Worm (Caenorhabditis elegans) whole organism, L4/young adult: ENCODE data around the gene ama-1.

Experiments
- W03F9.2 ChIP-seq: fragments of 150-350 bp; optimal IDR thresholded peaks from 2 replicates; lab custom pipeline; 2014; ENCODE audit warnings: missing biosample characterization, missing genetic modification characterization
- dao-5 ChIP-seq: sonication (generic microtip); optimal IDR thresholded peaks from 2 replicates; lab custom pipeline; 2016; ENCODE audit warnings: missing genotype, missing genetic modification characterization, moderate library complexity, missing compliant biosample characterization
- him-1 ChIP-seq: sonication (generic microtip); optimal IDR thresholded peaks from 2 replicates; lab custom pipeline; 2016; ENCODE audit warnings: missing genotype, missing genetic modification reagents, missing genetic modification characterization, missing compliant biosample characterization

Gene ama-1

ce11 chrIV:4247770-4248169 is at the start of gene ama-1:
TSS of gene ama-1 (plus strand) at chrIV:4248070.
- TF ChIP-seq him-1: no peak
- no peak for TF ChIP-seq dao-5

ce11 chrIV:4204275-4204674 is 43.6 kb upstream of the ama-1 start, which contains the start of gene pax-2:
TSS of gene pax-2 (minus strand) at chrIV:4204375.
- TF ChIP-seq W03F9.2 (tag; lab: Kevin White, UChicago) (no peak), dao-5 (no peak), him-1 (no peak)

ce11 chrIV:4207088-4207487 is 40.8 kb upstream of the ama-1 start, which contains the start of gene osgn-1:
TSS of gene osgn-1 (plus strand) at chrIV:4207388.
- no peak for TF ChIP-seq dao-5
- TF ChIP-seq him-1: no peak
- TF ChIP-seq W03F9.2 (tag; lab: Kevin White, UChicago): no peak

ce11 chrIV:4209084-4209483 is 38.8 kb upstream of the ama-1 start:
- no peak for TF ChIP-seq W03F9.2 (tag; lab: Kevin White, UChicago)
- no peak for TF ChIP-seq him-1
- no peak for TF ChIP-seq dao-5

- peak; percentile 27 for TF ChIP-seq him-1
- no peak for TF ChIP-seq W03F9.2 (tag; lab: Kevin White, UChicago)
Measured at ce11 chrIV:4210868-4211267, 37.0 kb upstream of the ama-1 start.

- TF ChIP-seq dao-5 (no peak), W03F9.2 (tag; lab: Kevin White, UChicago) (no peak), him-1 (no peak)
Measured at ce11 chrIV:4212733-4213132, 35.1 kb upstream of the ama-1 start.

- TF ChIP-seq W03F9.2 (tag; lab: Kevin White, UChicago) (no peak), him-1 (peak; percentile 20), dao-5 (no peak)
Measured at ce11 chrIV:4215349-4215748, 32.5 kb upstream of the ama-1 start.

ce11 chrIV:4216099-4216894 is 31.6 kb upstream of the ama-1 start:
- TF ChIP-seq dao-5: no peak
- TF ChIP-seq W03F9.2 (tag; lab: Kevin White, UChicago): no peak
- TF ChIP-seq him-1: no peak

ce11 chrIV:4218276-4218675 is 29.6 kb upstream of the ama-1 start:
- TF ChIP-seq dao-5: no peak
- no peak for TF ChIP-seq W03F9.2 (tag; lab: Kevin White, UChicago)
- no peak for TF ChIP-seq him-1

- TF ChIP-seq him-1: no peak
Measured at ce11 chrIV:4219983-4220382, 27.9 kb upstream of the ama-1 start, which contains the start of gene F30B5.11. TSS of gene F30B5.11 (minus strand) at chrIV:4220083.

ce11 chrIV:4225851-4226250 is 22.0 kb upstream of the ama-1 start, which contains the start of gene srbc-71:
TSS of gene srbc-71 (minus strand) at chrIV:4225951.
- no peak for TF ChIP-seq W03F9.2 (tag; lab: Kevin White, UChicago)
- TF ChIP-seq dao-5: no peak
- no peak for TF ChIP-seq him-1

ce11 chrIV:4227917-4228316 is 20.0 kb upstream of the ama-1 start, which contains the start of gene srbc-70:
TSS of gene srbc-70 (minus strand) at chrIV:4228017.
- TF ChIP-seq W03F9.2 (tag; lab: Kevin White, UChicago) (no peak), dao-5 (no peak), him-1 (no peak)

ce11 chrIV:4235315-4236024 is 12.4 kb upstream of the ama-1 start, which contains the start of the genes zipt-2.2 and dpy-13:
TSS of gene zipt-2.2 (minus strand) at chrIV:4235365.
TSS of gene dpy-13 (plus strand) at chrIV:4235614.
- TF ChIP-seq W03F9.2 (tag; lab: Kevin White, UChicago) (no peak), dao-5 (no peak), him-1 (no peak)

- no peak for TF ChIP-seq W03F9.2 (tag; lab: Kevin White, UChicago)
- no peak for TF ChIP-seq dao-5
- TF ChIP-seq him-1: no peak
Measured at ce11 chrIV:4236025-4236407, 11.9 kb upstream of the ama-1 start.

ce11 chrIV:4236671-4237070 is 11.2 kb upstream of the ama-1 start:
- no peak for TF ChIP-seq W03F9.2 (tag; lab: Kevin White, UChicago)
